Fruit fly (Drosophila melanogaster) whole organism, embryonic: Measurements from ENCODE around the gene ind.

Experiments used
- Ada2b ChIP-seq: fragments of 200-800 bp; sonication (Bioruptor generic); IDR thresholded peaks from 2 replicates; pipeline ENCODE4 v1.3.6; 2022; ENCODE audit warnings: missing biosample characterization, missing genetic modification characterization
- CG10366 ChIP-seq: fragments of 200-800 bp; sonication (Bioruptor generic); IDR thresholded peaks from 2 replicates; pipeline ENCODE4 v1.3.6; 2022; ENCODE audit warnings: missing biosample characterization, missing genetic modification characterization
- CG10654 ChIP-seq: fragments of 200-800 bp; sonication (Bioruptor generic); optimal IDR thresholded peaks from 2 replicates; lab custom pipeline; 2016; ENCODE audit warnings: missing biosample characterization, missing genetic modification characterization
- CG12219 ChIP-seq: fragments of 200-800 bp; sonication (Bioruptor generic); optimal IDR thresholded peaks from 3 replicates; lab custom pipeline; 2018; ENCODE audit warnings: missing biosample characterization, mild to moderate bottlenecking, missing genetic modification characterization
- CG14860 ChIP-seq: fragments of 200-800 bp; sonication (Bioruptor generic); IDR thresholded peaks from 3 replicates; pipeline ENCODE4 v1.3.6; 2022; ENCODE audit warnings: missing biosample characterization, missing genetic modification characterization; ENCODE audit not compliant: partially characterized antibody
- CG16815 ChIP-seq: fragments of 200-800 bp; sonication (Bioruptor generic); optimal IDR thresholded peaks from 3 replicates; lab custom pipeline; 2017; ENCODE audit warnings: missing biosample characterization, mild to moderate bottlenecking, missing genetic modification characterization
- CG16863 ChIP-seq: fragments of 200-800 bp; sonication (Bioruptor generic); optimal IDR thresholded peaks from 3 replicates; lab custom pipeline; 2016; ENCODE audit warnings: missing biosample characterization, missing genetic modification characterization
- CG17568 ChIP-seq: fragments of 200-800 bp; sonication (Bioruptor generic); optimal IDR thresholded peaks from 2 replicates; lab custom pipeline; 2018; ENCODE audit warnings: missing biosample characterization, mild to moderate bottlenecking, missing genetic modification characterization, moderate library complexity
- CG2889 ChIP-seq: fragments of 200-800 bp; sonication (Bioruptor generic); IDR thresholded peaks from 3 replicates; pipeline ENCODE4 v1.3.6; 2022; ENCODE audit warnings: missing biosample characterization, missing genetic modification characterization
- CG30431 ChIP-seq: fragments of 200-800 bp; sonication (Bioruptor generic); optimal IDR thresholded peaks from 2 replicates; lab custom pipeline; 2017; ENCODE audit warnings: missing biosample characterization, missing genetic modification characterization
- CG4617 ChIP-seq: fragments of 200-800 bp; sonication (Bioruptor generic); optimal IDR thresholded peaks from 3 replicates; lab custom pipeline; 2016; ENCODE audit warnings: missing biosample characterization, missing genetic modification characterization, borderline replicate concordance
- CG4707 ChIP-seq: fragments of 200-800 bp; sonication (Bioruptor generic); optimal IDR thresholded peaks from 2 replicates; lab custom pipeline; 2018; ENCODE audit warnings: missing biosample characterization, mild to moderate bottlenecking, missing genetic modification characterization, moderate library complexity
- CG4820 ChIP-seq: fragments of 200-800 bp; sonication (Bioruptor generic); optimal IDR thresholded peaks from 3 replicates; lab custom pipeline; 2016; ENCODE audit warnings: missing biosample characterization, missing genetic modification characterization
- CG4854 ChIP-seq: fragments of 200-800 bp; sonication (Bioruptor generic); optimal IDR thresholded peaks from 2 replicates; lab custom pipeline; 2016; ENCODE audit warnings: missing biosample characterization, missing genetic modification characterization, inconsistent platforms
- CG7372 ChIP-seq: fragments of 200-800 bp; sonication (Bioruptor generic); IDR thresholded peaks from 2 replicates; pipeline ENCODE4 v1.3.6; 2022; ENCODE audit warnings: missing biosample characterization, missing genetic modification characterization
- CG7839 ChIP-seq: fragments of 200-800 bp; sonication (Bioruptor generic); optimal IDR thresholded peaks from 3 replicates; lab custom pipeline; 2018; ENCODE audit warnings: missing biosample characterization, mild to moderate bottlenecking, missing genetic modification characterization, moderate library complexity
- CG7928 ChIP-seq: fragments of 200-800 bp; sonication (Bioruptor generic); optimal IDR thresholded peaks from 2 replicates; lab custom pipeline; 2017; ENCODE audit warnings: missing biosample characterization, mild to moderate bottlenecking, missing genetic modification characterization
- CHES-1-like ChIP-seq: fragments of 200-800 bp; sonication (Bioruptor generic); optimal IDR thresholded peaks from 2 replicates; lab custom pipeline; 2016; ENCODE audit warnings: missing biosample characterization, missing genetic modification characterization
- CrebB ChIP-seq: fragments of 200-800 bp; sonication (Bioruptor generic); optimal IDR thresholded peaks from 3 replicates; lab custom pipeline; 2018; ENCODE audit warnings: missing biosample characterization, mild to moderate bottlenecking, missing genetic modification characterization
- Dfd ChIP-seq, 2 experiments: fragments of >200 bp; optimal IDR thresholded peaks; 2 replicates each; lab custom pipeline; 2017; ENCODE audit warnings: missing biosample characterization in 2 of 2, missing genetic modification characterization in 2 of 2
- E2f2 ChIP-seq: fragments of 200-800 bp; sonication (Bioruptor generic); IDR thresholded peaks from 2 replicates; pipeline ENCODE4 v1.3.6; 2022; ENCODE audit warnings: missing biosample characterization, missing genetic modification characterization
- Ets97D ChIP-seq: fragments of 200-800 bp; sonication (Bioruptor generic); optimal IDR thresholded peaks from 3 replicates; lab custom pipeline; 2016; ENCODE audit warnings: missing biosample characterization, missing genetic modification characterization
- Lim3 ChIP-seq: fragments of 200-800 bp; sonication (Bioruptor generic); IDR thresholded peaks from 2 replicates; pipeline ENCODE4 v1.3.6; 2022; ENCODE audit warnings: missing biosample characterization, missing genetic modification characterization
- Mes4 ChIP-seq: fragments of 200-800 bp; sonication (Bioruptor generic); optimal IDR thresholded peaks from 2 replicates; lab custom pipeline; 2016; ENCODE audit warnings: missing biosample characterization, missing genetic modification characterization
- NC2β ChIP-seq: fragments of 200-800 bp; sonication (Bioruptor generic); optimal IDR thresholded peaks from 2 replicates; lab custom pipeline; 2016; ENCODE audit warnings: missing biosample characterization, missing genetic modification characterization
- NFAT ChIP-seq: fragments of 200-800 bp; sonication (Bioruptor generic); IDR thresholded peaks from 2 replicates; pipeline ENCODE4 v1.3.6; 2022; ENCODE audit warnings: missing biosample characterization, missing genetic modification characterization
- Sry-β ChIP-seq: fragments of 200-800 bp; sonication (Bioruptor generic); optimal IDR thresholded peaks from 2 replicates; lab custom pipeline; 2018; ENCODE audit warnings: missing biosample characterization, mild to moderate bottlenecking, missing genetic modification characterization, moderate library complexity
- Xrp1 ChIP-seq: fragments of 200-800 bp; sonication (Bioruptor generic); IDR thresholded peaks from 2 replicates; pipeline ENCODE4 v1.3.6; 2022; ENCODE audit warnings: missing biosample characterization, missing genetic modification characterization
- ac ChIP-seq: fragments of 200-800 bp; sonication (Bioruptor generic); optimal IDR thresholded peaks from 3 replicates; lab custom pipeline; 2017; ENCODE audit warnings: missing biosample characterization, mild to moderate bottlenecking, missing genetic modification characterization
- al ChIP-seq: fragments of 200-800 bp; sonication (Bioruptor generic); IDR thresholded peaks from 2 replicates; pipeline ENCODE4 v1.3.6; 2022; ENCODE audit warnings: missing biosample characterization, missing genetic modification characterization
- ash1 ChIP-seq: fragments of 200-800 bp; sonication (Bioruptor generic); optimal IDR thresholded peaks from 2 replicates; lab custom pipeline; 2018; ENCODE audit warnings: missing biosample characterization, mild to moderate bottlenecking, missing genetic modification characterization
- bcd ChIP-seq: fragments of 200-800 bp; sonication (Bioruptor generic); optimal IDR thresholded peaks from 2 replicates; lab custom pipeline; 2017; ENCODE audit warnings: missing biosample characterization, mild to moderate bottlenecking, missing genetic modification characterization
- ewg ChIP-seq: fragments of 200-800 bp; sonication (Bioruptor generic); optimal IDR thresholded peaks from 3 replicates; lab custom pipeline; 2017; ENCODE audit warnings: mild to moderate bottlenecking, missing biosample characterization, missing genetic modification reagents, missing genetic modification characterization
- fd96Cb ChIP-seq: fragments of 200-800 bp; sonication (Bioruptor generic); optimal IDR thresholded peaks from 2 replicates; lab custom pipeline; 2018; ENCODE audit warnings: missing biosample characterization, mild to moderate bottlenecking, missing genetic modification characterization, moderate library complexity
- ftz-f1 ChIP-seq: fragments of 200-800 bp; sonication (Bioruptor generic); optimal IDR thresholded peaks from 2 replicates; lab custom pipeline; 2016; ENCODE audit warnings: missing biosample characterization, missing genetic modification characterization
- ind ChIP-seq: fragments of 200-800 bp; sonication (Bioruptor generic); optimal IDR thresholded peaks from 3 replicates; lab custom pipeline; 2016; ENCODE audit warnings: missing biosample characterization, missing genetic modification characterization
- klu ChIP-seq: fragments of 200-800 bp; sonication (Bioruptor generic); IDR thresholded peaks from 2 replicates; pipeline ENCODE4 v1.3.6; 2022; ENCODE audit warnings: missing biosample characterization, missing genetic modification characterization
- oc ChIP-seq: fragments of 200-800 bp; sonication (Bioruptor generic); optimal IDR thresholded peaks from 2 replicates; lab custom pipeline; 2018; ENCODE audit warnings: missing biosample characterization, mild to moderate bottlenecking, missing genetic modification characterization, moderate library complexity
- pb ChIP-seq: fragments of 200-800 bp; sonication (Bioruptor generic); optimal IDR thresholded peaks from 3 replicates; lab custom pipeline; 2016; ENCODE audit warnings: missing biosample characterization, missing genetic modification characterization
- prd ChIP-seq, 3 experiments: fragments of >200 bp in 2 of 3; fragments of 200-800 bp in 1 of 3; sonication (Bioruptor generic) in 1 of 3; optimal IDR thresholded peaks in 2 of 3; IDR thresholded peaks in 1 of 3; 2 replicates in 2 of 3; 3 replicates in 1 of 3; pipeline versions ENCODE4 v1.3.6 to Lab custom; 2017 to 2022; ENCODE audit warnings: missing biosample characterization in 1 of 3, missing genetic modification characterization in 1 of 3
- rib ChIP-seq: fragments of 200-800 bp; sonication (Bioruptor generic); IDR thresholded peaks from 2 replicates; pipeline ENCODE4 v1.3.6; 2022; ENCODE audit warnings: missing biosample characterization, missing genetic modification characterization
- shn ChIP-seq: fragments of 200-800 bp; sonication (Bioruptor generic); optimal IDR thresholded peaks from 3 replicates; lab custom pipeline; 2016; ENCODE audit warnings: missing biosample characterization, missing genetic modification characterization
- slbo ChIP-seq: fragments of 200-800 bp; sonication (Bioruptor generic); IDR thresholded peaks from 2 replicates; pipeline ENCODE4 v1.3.6; 2022; ENCODE audit warnings: missing biosample characterization, missing genetic modification characterization
- slou ChIP-seq: fragments of 200-800 bp; sonication (Bioruptor generic); optimal IDR thresholded peaks from 3 replicates; lab custom pipeline; 2016; ENCODE audit warnings: missing biosample characterization, missing genetic modification characterization
- ssp ChIP-seq: fragments of 200-800 bp; sonication (Bioruptor generic); IDR thresholded peaks from 2 replicates; pipeline ENCODE4 v1.3.6; 2022; ENCODE audit warnings: missing biosample characterization, missing genetic modification characterization
- twi ChIP-seq: fragments of 200-800 bp; optimal IDR thresholded peaks from 2 replicates; lab custom pipeline; 2019; ENCODE audit warnings: missing biosample characterization, mild to moderate bottlenecking, missing genetic modification characterization, moderate library complexity
- unpg ChIP-seq: fragments of 200-800 bp; sonication (Bioruptor generic); optimal IDR thresholded peaks from 3 replicates; lab custom pipeline; 2018; ENCODE audit warnings: missing biosample characterization, mild to moderate bottlenecking, missing genetic modification characterization, moderate library complexity
- zen2 ChIP-seq: fragments of 200-800 bp; sonication (Bioruptor generic); IDR thresholded peaks from 3 replicates; pipeline ENCODE4 v1.3.6; 2022; ENCODE audit warnings: missing biosample characterization, missing genetic modification characterization; ENCODE audit not compliant: partially characterized antibody
- zfh2 ChIP-seq: fragments of 200-800 bp; sonication (Bioruptor generic); optimal IDR thresholded peaks from 2 replicates; lab custom pipeline; 2016; ENCODE audit warnings: missing biosample characterization, missing genetic modification characterization

ind gene

DNA sequence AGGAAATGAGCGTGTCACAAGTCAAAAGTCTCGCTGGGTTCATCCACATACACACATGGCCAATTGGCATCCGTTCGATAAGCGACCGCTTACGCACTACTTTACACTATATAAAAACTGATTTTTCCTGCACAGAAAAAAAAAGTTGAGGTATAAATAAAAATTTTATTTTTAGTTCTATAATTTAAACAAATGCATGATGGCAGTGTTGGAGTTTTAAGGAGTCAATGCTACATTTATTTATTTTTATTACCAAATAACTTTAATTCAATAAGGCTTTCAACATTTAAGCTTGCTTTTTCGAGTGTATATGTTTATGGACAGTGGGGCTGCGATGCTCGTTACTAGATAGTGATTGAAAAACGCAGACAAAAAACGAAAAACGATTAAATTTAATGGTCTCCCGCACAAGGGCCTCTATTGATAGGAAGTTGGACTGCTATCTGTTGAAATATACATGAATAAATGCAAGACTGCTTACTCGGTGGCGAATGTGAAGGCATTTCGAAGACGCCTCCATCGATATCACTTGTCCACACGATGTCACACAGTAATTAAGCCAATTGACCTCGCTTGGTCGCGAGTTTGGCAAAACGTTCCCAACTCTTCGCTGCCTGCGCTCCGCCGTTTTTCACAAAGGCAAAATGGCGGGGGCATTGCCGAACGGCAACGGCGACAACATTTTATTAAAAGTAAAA, 31.9 kb downstream of the ind start (continued):
- TF ChIP-seq unpg (GFP tag; lab: Kevin White, UChicago), result peak; percentile 92
- TF ChIP-seq CG12219, result peak; percentile 54
- no peak for TF ChIP-seq Dfd (GFP tag; optimal IDR thresholded peaks at IDR 0.05; lab: Kevin White, UChicago)
- TF ChIP-seq Mes4 (GFP tag; lab: Kevin White, UChicago), result no peak
- peak; percentile 50 for TF ChIP-seq CG30431 (GFP tag; lab: Kevin White, UChicago)
- TF ChIP-seq CrebB (tag; lab: Kevin White, UChicago), result peak; percentile 71
- no peak for TF ChIP-seq ftz-f1 (GFP tag; lab: Kevin White, UChicago)
- TF ChIP-seq prd (optimal IDR thresholded peaks at IDR 0.05; lab: Kevin White, UChicago), result no peak
- TF ChIP-seq prd (GFP tag; IDR thresholded peaks at IDR 0.05; lab: Robert Waterston, UW), result peak; percentile 73
- TF ChIP-seq rib (GFP tag; lab: Robert Waterston, UW), result no peak
- TF ChIP-seq CG7372 (GFP tag; lab: Robert Waterston, UW), result no peak
- TF ChIP-seq CG4854 (GFP tag; lab: Kevin White, UChicago), result no peak
- peak; percentile 87 for TF ChIP-seq Xrp1 (GFP tag; lab: Robert Waterston, UW)
- TF ChIP-seq Lim3 (GFP tag; lab: Robert Waterston, UW), result 0 out of 2 replicates have a peak, but pooled peaks have one; percentile 63
- TF ChIP-seq ash1 (GFP tag; lab: Kevin White, UChicago), result no peak
- TF ChIP-seq slou (GFP tag; lab: Kevin White, UChicago), result peak; percentile 25
- TF ChIP-seq ac, result no peak
- TF ChIP-seq CG16863 (GFP tag; lab: Kevin White, UChicago), result peak; percentile 29
- TF ChIP-seq Ada2b, result peak; percentile 79
- TF ChIP-seq Ets97D, result no peak
- peak; percentile 75 for TF ChIP-seq CG4820 (GFP tag; lab: Kevin White, UChicago)
- TF ChIP-seq CG17568 (GFP tag; lab: Kevin White, UChicago), result peak; percentile 50
- peak; percentile 88 for TF ChIP-seq CG7839 (tag; lab: Kevin White, UChicago)
- TF ChIP-seq pb (GFP tag; lab: Kevin White, UChicago), result no peak
- TF ChIP-seq CHES-1-like (GFP tag; lab: Kevin White, UChicago), result no peak
- TF ChIP-seq slbo (GFP tag; lab: Robert Waterston, UW), result peak; percentile 76
- no peak for TF ChIP-seq zfh2
- TF ChIP-seq ssp (GFP tag; lab: Robert Waterston, UW), result peak; percentile 45; the same call in 1 of the 2 replicates
- TF ChIP-seq klu, result peak; percentile 22; the same call in 1 of the 2 replicates
- TF ChIP-seq CG4707 (GFP tag; lab: Kevin White, UChicago), result peak; percentile 49
- TF ChIP-seq CG14860 (GFP tag; lab: Robert Waterston, UW), result no peak
- TF ChIP-seq shn, result no peak
- TF ChIP-seq fd96Cb, result peak; percentile 86
- peak; percentile 41 for TF ChIP-seq CG16815
- TF ChIP-seq al (GFP tag; lab: Robert Waterston, UW), result peak; percentile 38; the same call in 1 of the 2 replicates
- TF ChIP-seq twi (tag; lab: Kevin White, UChicago), result peak; percentile 61
- TF ChIP-seq E2f2 (GFP tag; lab: Robert Waterston, UW), result 0 out of 2 replicates have a peak, but pooled peaks have one; percentile 44
- TF ChIP-seq CG7928 (GFP tag; lab: Kevin White, UChicago), result no peak
- TF ChIP-seq CG10366, result peak; percentile 70
- peak; percentile 27; the same call in 1 of the 2 replicates for TF ChIP-seq NFAT (GFP tag; lab: Robert Waterston, UW)
- no peak for TF ChIP-seq zen2 (GFP tag; lab: Robert Waterston, UW)
- peak; percentile 66 for TF ChIP-seq ind (GFP tag; lab: Kevin White, UChicago)
- TF ChIP-seq oc (tag; lab: Kevin White, UChicago), result peak; percentile 64
- peak; percentile 32 for TF ChIP-seq ewg
- TF ChIP-seq CG4617, result peak; percentile 18
- peak; percentile 24; the same call in 1 of the 3 replicates for TF ChIP-seq CG2889
- TF ChIP-seq NC2β (GFP tag; lab: Kevin White, UChicago), result no peak
- TF ChIP-seq CG10654, result peak; percentile 63
- peak; percentile 65 for TF ChIP-seq bcd (GFP tag; lab: Kevin White, UChicago)
- TF ChIP-seq Sry-β (GFP tag; lab: Kevin White, UChicago), result no peak
